Worm (Caenorhabditis elegans): ENCODE results near the gene cdk-1.
A peak's percentile ranks its signal among the peaks of the same experiment; 100 is the strongest.

Gene cdk-1

DNA sequence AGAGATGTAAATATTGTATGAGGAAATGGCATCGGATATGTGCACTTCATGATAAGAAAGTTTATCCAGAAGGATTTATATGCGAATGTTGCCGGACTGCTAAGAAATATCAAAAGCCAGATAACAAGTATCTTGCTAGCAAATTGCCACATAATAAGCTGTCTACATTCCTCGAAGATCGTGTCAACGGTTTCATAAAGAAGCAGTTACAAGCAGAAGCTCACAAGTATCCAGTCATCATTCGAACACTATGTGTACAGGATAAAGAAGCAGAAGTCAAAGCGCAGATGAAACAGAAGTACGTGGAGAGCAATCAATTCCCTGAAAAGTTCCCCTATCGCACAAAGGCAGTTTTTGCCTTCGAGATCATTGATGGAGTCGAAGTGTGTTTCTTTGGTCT is 23.3 kb downstream of the cdk-1 start:
- TF ChIP-seq ceh-63 (GFP tag; optimal IDR thresholded peaks at IDR 0.05) (no peak), unc-30 (tag; optimal IDR thresholded peaks at IDR 0.05) (no peak), ztf-11 (tag; optimal IDR thresholded peaks at IDR 0.05) (no peak), ces-1 (GFP tag; optimal IDR thresholded peaks at IDR 0.05) (no peak), C34B4.2 (tag; optimal IDR thresholded peaks at IDR 0.05) (no peak), jun-1 (tag; optimal IDR thresholded peaks at IDR 0.05) (no peak)

DNA sequence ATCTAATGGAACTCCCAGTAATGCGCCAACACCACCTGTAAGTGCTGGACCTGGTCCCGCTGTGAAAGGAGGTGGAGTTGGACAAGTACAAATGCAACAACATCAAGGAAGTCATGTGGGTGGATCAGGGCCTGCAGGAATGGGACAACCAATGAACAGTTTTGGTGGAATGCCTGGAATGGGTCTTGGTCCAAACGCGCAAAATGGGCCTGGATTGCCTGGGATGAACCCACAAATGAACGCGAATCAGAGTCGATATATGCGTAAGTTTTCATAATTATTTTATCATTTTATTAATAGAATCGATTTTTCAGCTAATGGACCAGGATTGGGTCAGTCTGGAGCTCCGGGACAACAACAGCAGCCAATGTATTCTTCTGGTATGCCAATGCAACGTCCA is 25.1 kb downstream of the cdk-1 start:
- TF ChIP-seq efl-1 (optimal IDR thresholded peaks at IDR 0.05) = no peak
- peak in 1 of 2 experiments; percentile 90 for TF ChIP-seq efl-1 (GFP tag; optimal IDR thresholded peaks at IDR 0.05 in 1 of 2)
- no peak for TF ChIP-seq lsy-2 (tag; optimal IDR thresholded peaks at IDR 0.05)

DNA sequence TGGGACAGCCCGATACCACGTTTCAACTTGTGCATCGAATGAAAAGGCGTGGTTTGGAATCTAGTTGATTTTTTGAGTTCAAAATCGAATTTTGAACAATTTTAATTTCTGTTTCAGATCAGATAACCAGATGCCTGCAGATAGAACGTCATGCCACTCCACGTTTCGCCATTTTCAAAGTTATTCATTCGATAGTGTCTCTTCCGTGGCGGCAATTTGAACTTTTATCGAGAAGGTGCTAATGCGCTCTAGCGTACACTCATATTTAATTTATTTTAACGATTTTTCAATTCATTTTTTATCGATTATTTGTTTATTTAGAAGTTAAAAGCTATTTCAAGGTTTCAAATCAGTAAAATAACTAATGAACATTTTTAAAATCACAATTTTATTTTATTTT is 28.6 kb downstream of the cdk-1 start:
- TF ChIP-seq lin-35 (GFP tag; optimal IDR thresholded peaks at IDR 0.05) (peak; percentile 59 to 90), elt-3 (tag; optimal IDR thresholded peaks at IDR 0.05) (no peak), ces-1 (GFP tag; optimal IDR thresholded peaks at IDR 0.05) (no peak), mab-9 (GFP tag; IDR thresholded peaks at IDR 0.05) (no peak), snpc-4 (tag; optimal IDR thresholded peaks at IDR 0.05) (no peak), lsy-2 (tag; optimal IDR thresholded peaks at IDR 0.05) (peak in 1 of 2 experiments; percentile 27), unc-98 (GFP tag; IDR thresholded peaks at IDR 0.05) (no peak), lir-3 (tag; optimal IDR thresholded peaks at IDR 0.05; ENCODE audit: poor library complexity) (peak; percentile 5), nhr-19 (GFP tag; conservative IDR thresholded peaks at IDR 0.05) (no peak), hlh-17 (GFP tag; optimal IDR thresholded peaks at IDR 0.05; ENCODE audit: borderline replicate concordance) (no peak), rnt-1 (tag; optimal IDR thresholded peaks at IDR 0.05) (peak; percentile 9), irx-1 (tag; optimal IDR thresholded peaks at IDR 0.05) (no peak), dpl-1 (GFP tag; optimal IDR thresholded peaks at IDR 0.05) (peak; percentile 53 to 78 (median 66)), nhr-71 (tag; optimal IDR thresholded peaks at IDR 0.05) (peak; percentile 10), efl-1 (optimal IDR thresholded peaks at IDR 0.05) (peak in 1 of 2 experiments; percentile 81), efl-1 (GFP tag; optimal IDR thresholded peaks at IDR 0.05 in 1 of 2) (peak; percentile 73 to 98), egl-27 (tag; optimal IDR thresholded peaks at IDR 0.05) (no peak)

- no peak for TF ChIP-seq swsn-7 (tag; optimal IDR thresholded peaks at IDR 0.05)
- no peak for TF ChIP-seq pqm-1 (tag; optimal IDR thresholded peaks at IDR 0.05)
- no peak for TF ChIP-seq elt-2 (tag; optimal IDR thresholded peaks at IDR 0.05)
- no peak for TF ChIP-seq unc-130 (tag; optimal IDR thresholded peaks at IDR 0.05)
- no peak for TF ChIP-seq fkh-8 (tag; optimal IDR thresholded peaks at IDR 0.05)
- TF ChIP-seq mef-2 (tag; optimal IDR thresholded peaks at IDR 0.05) = no peak
- peak in 1 of 3 experiments; percentile 30 for TF ChIP-seq ceh-82 (tag; optimal IDR thresholded peaks at IDR 0.05)
- no peak for TF ChIP-seq C34B4.2 (tag; optimal IDR thresholded peaks at IDR 0.05)
- TF ChIP-seq lin-14 (GFP tag; optimal IDR thresholded peaks at IDR 0.05) = peak; percentile 53
- TF ChIP-seq elt-3 (tag; optimal IDR thresholded peaks at IDR 0.05) = no peak
- peak; percentile 13 for TF ChIP-seq snu-23 (GFP tag; optimal IDR thresholded peaks at IDR 0.05)
- no peak for TF ChIP-seq tbx-2 (tag; optimal IDR thresholded peaks at IDR 0.05)
- TF ChIP-seq efl-3 (GFP tag; optimal IDR thresholded peaks at IDR 0.05) = no peak
- TF ChIP-seq nhr-12 (tag; optimal IDR thresholded peaks at IDR 0.05) = no peak
- TF ChIP-seq nhr-28 (tag; optimal IDR thresholded peaks at IDR 0.05) = no peak
- TF ChIP-seq lsy-2 (tag; optimal IDR thresholded peaks at IDR 0.05) = peak in 1 of 2 experiments; percentile 16
- TF ChIP-seq nhr-90 (tag; optimal IDR thresholded peaks at IDR 0.05; ENCODE audit: poor library complexity) = no peak
- TF ChIP-seq efl-1 (optimal IDR thresholded peaks at IDR 0.05) = peak in 1 of 2 experiments; percentile 5
- TF ChIP-seq efl-1 (GFP tag; optimal IDR thresholded peaks at IDR 0.05 in 1 of 2) = no peak
Observed at ce11 chrIII:9776323-9776722, 29.1 kb downstream of the cdk-1 start, which contains the start of gene usp-46. Gene usp-46 (plus strand): TSS chrIII:9776623.
